Worm (Caenorhabditis elegans) whole organism, early embryonic: ENCODE data around the gene lact-4.

Experiments
- B0310.2 ChIP-seq: sonication (generic microtip); optimal IDR thresholded peaks from 2 replicates; lab custom pipeline; 2016; ENCODE audit warnings: mild to moderate bottlenecking, missing genetic modification characterization, missing compliant biosample characterization
- F13C5.2 ChIP-seq: sonication (generic microtip); optimal IDR thresholded peaks from 2 replicates; lab custom pipeline; 2017; ENCODE audit warnings: mild to moderate bottlenecking, missing genetic modification characterization, inconsistent platforms, missing compliant biosample characterization
- aly-1 ChIP-seq: sonication (generic microtip); optimal IDR thresholded peaks from 2 replicates; lab custom pipeline; 2016; ENCODE audit warnings: missing genetic modification characterization, missing compliant biosample characterization
- ama-1 ChIP-seq: fragments of 150-350 bp; optimal IDR thresholded peaks from 2 replicates; lab custom pipeline; 2014
- ceh-13 ChIP-seq: fragments of 200-800 bp; sonication (Bioruptor generic); optimal IDR thresholded peaks from 2 replicates; lab custom pipeline; 2018; ENCODE audit warnings: mild to moderate bottlenecking, missing genetic modification characterization, missing compliant biosample characterization
- ceh-36 ChIP-seq: sonication (generic microtip); optimal IDR thresholded peaks from 2 replicates; lab custom pipeline; 2016; ENCODE audit warnings: missing genetic modification characterization, inconsistent platforms, missing compliant biosample characterization
- ets-7 ChIP-seq: sonication (generic microtip); optimal IDR thresholded peaks from 2 replicates; lab custom pipeline; 2016; ENCODE audit warnings: missing genotype, missing genetic modification characterization, missing compliant biosample characterization
- flt-1 ChIP-seq: fragments of 200-800 bp; sonication (Bioruptor generic); IDR thresholded peaks from 2 replicates; pipeline ENCODE4 v1.3.6; 2022; ENCODE audit warnings: missing genetic modification characterization, missing compliant biosample characterization
- hmbx-1 ChIP-seq: sonication (generic microtip); optimal IDR thresholded peaks from 2 replicates; lab custom pipeline; 2016; ENCODE audit warnings: mild to moderate bottlenecking, missing genetic modification characterization, missing compliant biosample characterization
- hmg-4 ChIP-seq: fragments of 200-800 bp; sonication (Bioruptor generic); optimal IDR thresholded peaks from 2 replicates; lab custom pipeline; 2018; ENCODE audit warnings: mild to moderate bottlenecking, missing genetic modification characterization, missing compliant biosample characterization
- hnd-1 ChIP-seq: sonication (generic microtip); optimal IDR thresholded peaks from 2 replicates; lab custom pipeline; 2016; ENCODE audit warnings: missing genetic modification characterization, missing compliant biosample characterization
- pes-1 ChIP-seq: fragments of 200-800 bp; sonication (Bioruptor generic); IDR thresholded peaks from 2 replicates; pipeline ENCODE4 v1.3.6; 2022; ENCODE audit warnings: missing genetic modification reagents, missing genetic modification characterization, missing compliant biosample characterization
- scrt-1 ChIP-seq: fragments of 200-800 bp; sonication (Bioruptor generic); IDR thresholded peaks from 2 replicates; pipeline ENCODE4 v1.3.6; 2022; ENCODE audit warnings: missing genetic modification characterization, missing compliant biosample characterization
- sea-1 ChIP-seq: fragments of 200-800 bp; sonication (Bioruptor generic); conservative IDR thresholded peaks from 2 replicates; pipeline ENCODE4 v1.3.6; 2022; ENCODE audit warnings: missing genetic modification characterization, missing compliant biosample characterization
- tbx-11 ChIP-seq: fragments of 200-800 bp; sonication (Bioruptor generic); IDR thresholded peaks from 2 replicates; pipeline ENCODE4 v1.3.6; 2022; ENCODE audit warnings: missing genetic modification characterization, missing compliant biosample characterization
- tbx-37 ChIP-seq: fragments of 200-800 bp; sonication (Bioruptor generic); conservative IDR thresholded peaks from 2 replicates; pipeline ENCODE4 v1.3.6; 2022; ENCODE audit warnings: missing genetic modification reagents, missing genetic modification characterization, missing compliant biosample characterization
- tra-4 ChIP-seq: sonication (generic microtip); optimal IDR thresholded peaks from 2 replicates; lab custom pipeline; 2017; ENCODE audit warnings: missing genetic modification characterization, missing compliant biosample characterization

Gene lact-4

DNA sequence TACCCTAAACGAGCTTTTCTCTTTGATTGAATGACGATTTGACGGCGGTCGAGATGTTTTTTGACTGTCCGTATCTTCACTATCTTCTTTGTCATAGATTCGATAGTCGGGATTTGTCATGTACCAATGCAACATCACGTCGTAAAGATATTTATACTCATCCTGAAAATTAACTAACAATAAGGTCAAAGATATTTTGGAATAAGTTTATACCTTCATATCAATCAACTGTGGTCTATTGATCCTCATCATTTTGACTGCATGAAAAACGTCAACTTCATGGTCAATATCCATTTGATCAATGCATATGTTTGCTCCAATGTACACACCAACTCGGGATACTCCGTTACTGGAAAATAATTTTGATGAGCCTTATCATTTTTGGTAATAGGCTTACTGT lies 7.8 kb upstream of the lact-4 start:
- TF ChIP-seq aly-1 (tag; lab: Kevin White, UChicago) (no peak), sea-1 (GFP tag; lab: Robert Waterston, UW) (no peak), ets-7 (tag; lab: Kevin White, UChicago) (no peak), B0310.2 (tag; lab: Kevin White, UChicago) (no peak)

DNA sequence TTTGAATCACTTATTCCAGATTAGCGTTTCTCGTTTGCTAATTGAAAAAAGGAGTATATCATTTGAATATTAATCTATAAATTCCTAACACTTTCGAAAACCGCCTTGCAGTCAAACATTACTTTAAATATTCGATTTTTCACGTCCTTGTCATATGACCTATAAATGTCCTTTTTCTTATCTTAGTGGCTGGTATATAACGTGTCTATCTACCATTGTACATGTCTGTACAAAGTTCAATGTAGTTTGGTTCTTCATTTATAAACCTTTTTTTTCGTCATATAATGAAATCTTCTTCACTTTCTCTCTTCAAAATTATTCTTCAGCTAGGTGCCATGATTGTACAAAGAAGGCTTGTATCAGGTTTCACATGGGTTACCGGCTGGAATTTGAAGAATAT lies 5.3 kb upstream of the lact-4 start, which contains the start of gene gbh-2:
gbh-2 (plus strand) TSS at position 277 of the 400 bp plus-strand sequence.
- no peak for TF ChIP-seq sea-1 (GFP tag; lab: Robert Waterston, UW)
- TF ChIP-seq hnd-1 (tag; lab: Kevin White, UChicago): no peak
- TF ChIP-seq flt-1: no peak
- no peak for TF ChIP-seq scrt-1 (GFP tag; lab: Robert Waterston, UW)
- TF ChIP-seq ets-7 (tag; lab: Kevin White, UChicago): no peak
- TF ChIP-seq tbx-37 (GFP tag; lab: Robert Waterston, UW): no peak

ce11 chrII:8484546-8484945 lies 4.3 kb upstream of the lact-4 start:
- TF ChIP-seq tra-4: no peak
- TF ChIP-seq hnd-1 (tag; lab: Kevin White, UChicago): no peak
- no peak for TF ChIP-seq B0310.2 (tag; lab: Kevin White, UChicago)
- no peak for TF ChIP-seq ama-1 (lab: Kevin White, UChicago)
- TF ChIP-seq F13C5.2 (tag; lab: Kevin White, UChicago): no peak
- no peak for TF ChIP-seq sea-1 (GFP tag; lab: Robert Waterston, UW)
- no peak for TF ChIP-seq ets-7 (tag; lab: Kevin White, UChicago)
- no peak for TF ChIP-seq tbx-37 (GFP tag; lab: Robert Waterston, UW)
- no peak for TF ChIP-seq hmbx-1 (tag; lab: Kevin White, UChicago)
- no peak for TF ChIP-seq ceh-13

ce11 chrII:8483793-8484186 lies 3.5 kb upstream of the lact-4 start, which contains the start of gene taap-1:
Gene taap-1 (minus strand): TSS chrII:8483871.
- no peak for TF ChIP-seq tra-4
- TF ChIP-seq tbx-37 (GFP tag; lab: Robert Waterston, UW): no peak
- no peak for TF ChIP-seq F13C5.2 (tag; lab: Kevin White, UChicago)
- no peak for TF ChIP-seq hnd-1 (tag; lab: Kevin White, UChicago)
- no peak for TF ChIP-seq ets-7 (tag; lab: Kevin White, UChicago)
- no peak for TF ChIP-seq hmbx-1 (tag; lab: Kevin White, UChicago)
- TF ChIP-seq B0310.2 (tag; lab: Kevin White, UChicago): no peak
- TF ChIP-seq scrt-1 (GFP tag; lab: Robert Waterston, UW): no peak
- TF ChIP-seq ceh-13: no peak

DNA sequence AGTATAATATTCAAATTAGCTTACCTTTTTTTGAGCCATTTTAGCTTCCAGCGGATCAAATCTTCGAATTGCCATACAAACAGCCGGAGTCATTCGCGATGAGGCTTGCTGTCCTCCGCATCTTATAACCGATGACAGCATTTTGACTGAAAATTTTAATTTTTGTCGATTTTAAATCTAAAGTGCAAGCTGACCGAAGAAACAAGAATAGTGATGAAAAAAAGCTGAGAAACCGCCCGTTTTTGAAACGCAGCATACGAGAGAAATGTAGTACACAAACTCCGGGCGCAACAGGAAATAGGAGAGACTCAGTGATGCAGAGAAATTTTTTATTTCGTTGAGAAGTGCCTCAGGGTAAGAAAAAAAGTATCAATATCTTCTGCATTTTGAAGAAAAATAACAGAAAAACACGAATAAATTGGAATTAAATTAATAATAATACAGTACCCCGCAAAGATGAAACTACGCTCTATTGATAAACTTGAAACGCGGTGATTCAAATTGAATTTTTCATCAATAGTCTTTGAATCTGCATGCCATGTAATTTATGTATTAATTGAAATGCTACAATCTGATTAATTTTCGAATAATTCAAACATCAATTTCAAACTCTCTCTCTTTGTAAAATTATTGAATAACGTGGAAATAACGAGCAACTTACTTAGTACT lies 3.0 kb upstream of the lact-4 start:
- TF ChIP-seq flt-1 (no peak), hmg-4 (GFP tag; lab: Kevin White, UChicago) (no peak), tbx-11 (GFP tag; lab: Robert Waterston, UW) (no peak), hnd-1 (tag; lab: Kevin White, UChicago) (no peak), pes-1 (no peak), aly-1 (tag; lab: Kevin White, UChicago) (no peak), ceh-13 (no peak), B0310.2 (tag; lab: Kevin White, UChicago) (no peak), F13C5.2 (tag; lab: Kevin White, UChicago) (no peak)

DNA sequence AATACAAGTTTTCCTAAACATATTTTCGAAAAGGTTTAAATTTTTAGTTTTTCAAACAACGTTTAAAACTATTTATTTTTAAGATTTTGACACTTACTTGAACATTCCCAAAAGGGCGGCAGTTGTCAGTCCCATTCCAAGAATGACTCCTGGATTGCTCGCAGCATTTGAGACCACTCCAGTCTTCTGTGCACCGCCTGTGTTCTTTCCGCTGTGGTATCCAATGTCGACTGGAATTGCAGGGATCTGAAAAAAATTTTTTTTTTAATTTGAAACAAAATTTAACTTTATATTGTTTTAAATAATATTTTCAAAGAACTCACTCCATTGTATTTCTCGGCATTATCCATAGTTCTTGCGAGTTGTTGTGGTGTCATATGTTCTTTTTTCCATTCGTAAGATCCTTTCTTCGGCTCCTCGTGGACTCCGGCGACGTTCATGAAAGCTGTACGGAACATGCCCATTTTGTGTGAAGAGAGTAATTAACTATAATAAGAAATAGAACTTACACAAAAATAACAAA lies 1.5 kb upstream of the lact-4 start, which contains the start of gene M05D6.5:
M05D6.5 (minus strand) TSS at position 473 of the 523 bp plus-strand sequence.
- TF ChIP-seq pes-1 (no peak), ets-7 (tag; lab: Kevin White, UChicago) (no peak), scrt-1 (GFP tag; lab: Robert Waterston, UW) (no peak), hmg-4 (GFP tag; lab: Kevin White, UChicago) (no peak), ceh-36 (tag; lab: Kevin White, UChicago) (no peak), tbx-37 (GFP tag; lab: Robert Waterston, UW) (no peak), ama-1 (lab: Kevin White, UChicago) (no peak), ceh-13 (no peak), tra-4 (no peak), aly-1 (tag; lab: Kevin White, UChicago) (no peak), hnd-1 (tag; lab: Kevin White, UChicago) (no peak), hmbx-1 (tag; lab: Kevin White, UChicago) (no peak), B0310.2 (tag; lab: Kevin White, UChicago) (no peak), F13C5.2 (tag; lab: Kevin White, UChicago) (no peak), sea-1 (GFP tag; lab: Robert Waterston, UW) (no peak), flt-1 (no peak), tbx-11 (GFP tag; lab: Robert Waterston, UW) (no peak)

DNA sequence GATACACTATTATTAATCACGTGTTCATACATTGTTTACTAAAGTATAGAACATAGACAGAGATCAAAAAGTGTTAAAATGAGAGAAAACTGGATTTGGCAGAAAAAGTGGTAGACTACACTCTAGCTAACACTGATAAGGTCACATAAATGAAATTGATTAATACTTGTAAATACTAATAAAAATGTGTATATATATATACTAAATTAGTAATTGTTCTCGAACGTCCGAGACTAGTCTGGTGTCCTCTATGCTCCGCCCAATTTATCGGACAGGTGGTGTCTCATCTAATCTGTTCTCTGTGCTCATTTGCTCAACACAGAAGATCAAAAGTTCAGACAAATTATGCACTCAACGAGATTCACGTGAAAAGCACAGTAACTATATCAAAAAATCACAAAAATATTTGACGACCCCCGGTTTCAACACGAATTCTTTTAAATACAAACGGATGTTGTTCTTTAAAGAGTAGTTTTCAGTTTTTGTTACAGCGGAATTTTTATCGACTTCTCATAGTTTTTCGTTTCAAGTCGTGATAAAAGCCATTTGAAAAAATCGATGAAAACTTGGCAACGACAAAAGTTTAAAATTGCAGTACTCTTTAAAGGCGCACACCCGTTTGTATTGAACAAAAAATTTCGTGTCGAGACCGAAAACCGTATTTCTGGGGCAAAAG lies 893 bp upstream of the lact-4 start:
- TF ChIP-seq sea-1 (GFP tag; lab: Robert Waterston, UW) (no peak), scrt-1 (GFP tag; lab: Robert Waterston, UW) (no peak), ama-1 (lab: Kevin White, UChicago) (no peak)
